Worm (Caenorhabditis elegans): ENCODE results near the gene ipla-5.
A peak's percentile ranks its signal among the peaks of the same experiment; 100 is the strongest.

The ipla-5 gene

ce11 chrIV:8686966-8687365 lies 28.1 kb upstream of the ipla-5 start:
- TF ChIP-seq hnd-1 (tag; optimal IDR thresholded peaks at IDR 0.05) (no peak), ceh-13 (GFP tag; optimal IDR thresholded peaks at IDR 0.05) (no peak), hmbx-1 (tag; optimal IDR thresholded peaks at IDR 0.05) (no peak), scrt-1 (GFP tag; IDR thresholded peaks at IDR 0.05) (no peak), F13C5.2 (tag; optimal IDR thresholded peaks at IDR 0.05) (no peak), tra-4 (tag; optimal IDR thresholded peaks at IDR 0.05) (no peak), tbx-37 (GFP tag; conservative IDR thresholded peaks at IDR 0.05) (no peak), ceh-36 (tag; optimal IDR thresholded peaks at IDR 0.05) (no peak), ama-1 (optimal IDR thresholded peaks at IDR 0.05) (no peak), hmg-4 (GFP tag; optimal IDR thresholded peaks at IDR 0.05) (no peak), pes-1 (GFP tag; IDR thresholded peaks at IDR 0.05) (no peak)

DNA sequence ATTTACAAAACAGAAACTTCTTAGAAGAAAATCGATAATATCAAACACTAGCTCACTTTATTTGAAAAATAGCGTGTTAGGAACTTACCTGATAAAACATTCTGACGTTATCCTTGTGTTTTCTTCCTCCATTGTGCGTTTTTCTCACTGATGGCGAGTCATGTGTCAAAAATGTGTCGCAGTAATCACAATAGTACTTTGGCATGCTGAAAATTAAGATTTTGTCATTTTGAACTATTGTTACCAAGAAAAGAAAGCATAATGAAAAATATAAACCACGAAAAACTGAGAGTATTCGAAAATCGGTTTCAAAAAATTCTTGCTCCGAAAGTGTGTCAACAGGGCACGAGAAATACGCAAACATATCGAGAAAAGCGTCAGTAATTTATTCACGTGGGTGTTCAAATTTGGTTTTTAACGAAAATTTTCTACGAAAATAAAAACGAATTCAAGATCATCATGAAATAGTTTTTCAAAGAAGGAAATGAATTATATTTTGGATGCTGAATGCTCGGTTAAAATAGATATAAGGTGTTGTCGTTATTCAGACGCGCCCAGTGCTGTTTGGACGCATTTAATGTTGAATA lies 27.3 kb upstream of the ipla-5 start, which contains the start of gene snrp-3:
Gene snrp-3 (minus strand): TSS at position 206 of the 587 bp plus-strand sequence.
- no peak for TF ChIP-seq tbx-37 (GFP tag; conservative IDR thresholded peaks at IDR 0.05)
- TF ChIP-seq ceh-13 (GFP tag; optimal IDR thresholded peaks at IDR 0.05), result no peak
- TF ChIP-seq F13C5.2 (tag; optimal IDR thresholded peaks at IDR 0.05), result peak; percentile 41

- TF ChIP-seq scrt-1 (GFP tag; IDR thresholded peaks at IDR 0.05), result no peak
- TF ChIP-seq hnd-1 (tag; optimal IDR thresholded peaks at IDR 0.05), result no peak
- no peak for TF ChIP-seq aly-1 (tag; optimal IDR thresholded peaks at IDR 0.05)
- no peak for TF ChIP-seq ceh-36 (tag; optimal IDR thresholded peaks at IDR 0.05)
- no peak for TF ChIP-seq sea-1 (GFP tag; conservative IDR thresholded peaks at IDR 0.05)
- TF ChIP-seq ets-7 (tag; optimal IDR thresholded peaks at IDR 0.05), result no peak
Measured at ce11 chrIV:8691486-8691885, 23.6 kb upstream of the ipla-5 start, which contains the start of the genes hst-1 and ints-6. hst-1 (minus strand) TSS chrIV:8691513. ints-6 (plus strand) TSS chrIV:8691745.

ce11 chrIV:8697436-8697835 lies 17.6 kb upstream of the ipla-5 start, which contains the start of gene ttll-11:
ttll-11 (plus strand) TSS chrIV:8697736.
- TF ChIP-seq tbx-11 (GFP tag; IDR thresholded peaks at IDR 0.05) (no peak), ceh-36 (tag; optimal IDR thresholded peaks at IDR 0.05) (no peak), pes-1 (GFP tag; IDR thresholded peaks at IDR 0.05) (no peak), aly-1 (tag; optimal IDR thresholded peaks at IDR 0.05) (no peak), hmbx-1 (tag; optimal IDR thresholded peaks at IDR 0.05) (no peak), flt-1 (GFP tag; IDR thresholded peaks at IDR 0.05) (no peak), F13C5.2 (tag; optimal IDR thresholded peaks at IDR 0.05) (no peak), scrt-1 (GFP tag; IDR thresholded peaks at IDR 0.05) (no peak), tra-4 (tag; optimal IDR thresholded peaks at IDR 0.05) (no peak), ets-7 (tag; optimal IDR thresholded peaks at IDR 0.05) (no peak)

ce11 chrIV:8705504-8705903 lies 9.5 kb upstream of the ipla-5 start, which contains the start of gene H23L24.4:
H23L24.4 (minus strand) TSS chrIV:8705604.
- no peak for TF ChIP-seq flt-1 (GFP tag; IDR thresholded peaks at IDR 0.05)
- no peak for TF ChIP-seq ama-1 (optimal IDR thresholded peaks at IDR 0.05)
- TF ChIP-seq tra-4 (tag; optimal IDR thresholded peaks at IDR 0.05), result no peak
- no peak for TF ChIP-seq scrt-1 (GFP tag; IDR thresholded peaks at IDR 0.05)
- no peak for TF ChIP-seq ceh-13 (GFP tag; optimal IDR thresholded peaks at IDR 0.05)
- TF ChIP-seq B0310.2 (tag; optimal IDR thresholded peaks at IDR 0.05), result no peak
- TF ChIP-seq hnd-1 (tag; optimal IDR thresholded peaks at IDR 0.05), result no peak
- TF ChIP-seq hmg-4 (GFP tag; optimal IDR thresholded peaks at IDR 0.05), result no peak
- TF ChIP-seq ets-7 (tag; optimal IDR thresholded peaks at IDR 0.05), result no peak
- TF ChIP-seq hmbx-1 (tag; optimal IDR thresholded peaks at IDR 0.05), result no peak
- no peak for TF ChIP-seq tbx-11 (GFP tag; IDR thresholded peaks at IDR 0.05)
- TF ChIP-seq aly-1 (tag; optimal IDR thresholded peaks at IDR 0.05), result no peak
- TF ChIP-seq F13C5.2 (tag; optimal IDR thresholded peaks at IDR 0.05), result no peak
- TF ChIP-seq tbx-37 (GFP tag; conservative IDR thresholded peaks at IDR 0.05), result no peak
- no peak for TF ChIP-seq pes-1 (GFP tag; IDR thresholded peaks at IDR 0.05)
- TF ChIP-seq ceh-36 (tag; optimal IDR thresholded peaks at IDR 0.05), result no peak
- no peak for TF ChIP-seq sea-1 (GFP tag; conservative IDR thresholded peaks at IDR 0.05)

- no peak for TF ChIP-seq ceh-36 (tag; optimal IDR thresholded peaks at IDR 0.05)
Measured at ce11 chrIV:8708046-8708445, 7.0 kb upstream of the ipla-5 start.

ce11 chrIV:8718153-8718552 lies 3.1 kb downstream of the ipla-5 start, which contains the start of gene H23L24.1:
H23L24.1 (plus strand) TSS chrIV:8718453.
- TF ChIP-seq ceh-13 (GFP tag; optimal IDR thresholded peaks at IDR 0.05), result no peak
- TF ChIP-seq B0310.2 (tag; optimal IDR thresholded peaks at IDR 0.05), result no peak
- TF ChIP-seq tbx-37 (GFP tag; conservative IDR thresholded peaks at IDR 0.05), result no peak
- TF ChIP-seq hmbx-1 (tag; optimal IDR thresholded peaks at IDR 0.05), result no peak

DNA sequence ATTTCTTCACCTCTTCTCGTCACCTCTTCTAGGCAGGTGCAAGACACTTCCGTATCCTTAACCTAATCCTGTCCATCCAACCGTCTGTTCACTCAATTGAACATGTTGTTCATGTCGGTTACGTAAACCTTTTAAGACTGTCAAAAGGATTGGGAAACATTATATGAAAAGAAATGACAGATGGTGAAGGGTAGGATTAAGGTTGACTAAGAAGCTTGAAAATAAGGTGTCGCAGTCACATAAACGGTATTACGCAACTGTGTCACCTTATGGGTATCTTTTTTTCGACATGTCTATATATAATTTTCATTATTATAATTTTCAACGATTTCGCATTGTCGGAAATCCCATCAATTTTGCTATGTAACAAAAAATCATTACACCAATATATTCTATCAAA lies 7.8 kb downstream of the ipla-5 start:
- TF ChIP-seq ceh-36 (tag; optimal IDR thresholded peaks at IDR 0.05), result no peak
- no peak for TF ChIP-seq tbx-11 (GFP tag; IDR thresholded peaks at IDR 0.05)
- no peak for TF ChIP-seq hmg-4 (GFP tag; optimal IDR thresholded peaks at IDR 0.05)
- no peak for TF ChIP-seq flt-1 (GFP tag; IDR thresholded peaks at IDR 0.05)
- no peak for TF ChIP-seq ceh-13 (GFP tag; optimal IDR thresholded peaks at IDR 0.05)
- no peak for TF ChIP-seq ama-1 (optimal IDR thresholded peaks at IDR 0.05)
- TF ChIP-seq ets-7 (tag; optimal IDR thresholded peaks at IDR 0.05), result no peak
- no peak for TF ChIP-seq scrt-1 (GFP tag; IDR thresholded peaks at IDR 0.05)
- TF ChIP-seq F13C5.2 (tag; optimal IDR thresholded peaks at IDR 0.05), result no peak
- no peak for TF ChIP-seq B0310.2 (tag; optimal IDR thresholded peaks at IDR 0.05)
- TF ChIP-seq aly-1 (tag; optimal IDR thresholded peaks at IDR 0.05), result no peak
- TF ChIP-seq pes-1 (GFP tag; IDR thresholded peaks at IDR 0.05), result no peak
- no peak for TF ChIP-seq sea-1 (GFP tag; conservative IDR thresholded peaks at IDR 0.05)
- no peak for TF ChIP-seq tbx-37 (GFP tag; conservative IDR thresholded peaks at IDR 0.05)
- TF ChIP-seq tra-4 (tag; optimal IDR thresholded peaks at IDR 0.05), result no peak
- TF ChIP-seq hmbx-1 (tag; optimal IDR thresholded peaks at IDR 0.05), result no peak
- no peak for TF ChIP-seq hnd-1 (tag; optimal IDR thresholded peaks at IDR 0.05)

Data from whole organism, early embryonic.